Fruit fly (Drosophila melanogaster) whole organism, embryonic: ENCODE measurements around the gene CG9961.

ENCODE experiments used
- Atf6 ChIP-seq: fragments of 200-800 bp; sonication (Bioruptor generic); IDR thresholded peaks from 2 replicates; pipeline ENCODE4 v1.3.6; 2022; ENCODE audit warnings: missing biosample characterization, missing genetic modification characterization
- Bdp1 ChIP-seq: fragments of 200-800 bp; sonication (Bioruptor generic); optimal IDR thresholded peaks from 3 replicates; lab custom pipeline; 2016; ENCODE audit warnings: missing biosample characterization, missing genetic modification characterization
- CG10147 ChIP-seq: fragments of 200-800 bp; sonication (Bioruptor generic); optimal IDR thresholded peaks from 2 replicates; lab custom pipeline; 2019; ENCODE audit warnings: missing biosample characterization, mild to moderate bottlenecking, missing genetic modification characterization, moderate library complexity
- CG10274 ChIP-seq: fragments of 200-800 bp; sonication (Bioruptor generic); optimal IDR thresholded peaks from 3 replicates; lab custom pipeline; 2017; ENCODE audit warnings: missing biosample characterization, mild to moderate bottlenecking, missing genetic modification characterization
- CG11696 ChIP-seq: fragments of 200-800 bp; sonication (Bioruptor generic); IDR thresholded peaks from 2 replicates; pipeline ENCODE4 v1.3.6; 2022; ENCODE audit warnings: missing biosample characterization, missing genetic modification characterization
- CG11723 ChIP-seq: fragments of 200-800 bp; sonication (Bioruptor generic); optimal IDR thresholded peaks from 2 replicates; lab custom pipeline; 2017; ENCODE audit warnings: missing biosample characterization, mild to moderate bottlenecking, missing genetic modification characterization
- CG12155 ChIP-seq: fragments of 200-800 bp; sonication (Bioruptor generic); optimal IDR thresholded peaks from 3 replicates; lab custom pipeline; 2016; ENCODE audit warnings: missing biosample characterization, missing genetic modification characterization
- CG12391 ChIP-seq: fragments of 200-800 bp; sonication (Bioruptor generic); optimal IDR thresholded peaks from 3 replicates; lab custom pipeline; 2018; ENCODE audit warnings: missing biosample characterization, mild to moderate bottlenecking, missing genetic modification characterization, moderate library complexity
- CG13894 ChIP-seq: fragments of 200-800 bp; sonication (Bioruptor generic); optimal IDR thresholded peaks from 3 replicates; lab custom pipeline; 2018; ENCODE audit warnings: missing biosample characterization, mild to moderate bottlenecking, missing genetic modification characterization, moderate library complexity
- CG14441 ChIP-seq: fragments of 200-800 bp; sonication (Bioruptor generic); IDR thresholded peaks from 2 replicates; pipeline ENCODE4 v1.3.6; 2022; ENCODE audit warnings: missing biosample characterization, missing genetic modification characterization
- CG14965 ChIP-seq: fragments of 200-800 bp; sonication (Bioruptor generic); optimal IDR thresholded peaks from 2 replicates; lab custom pipeline; 2016; ENCODE audit warnings: missing biosample characterization, missing genetic modification characterization, borderline replicate concordance
- CG1603 ChIP-seq: fragments of 200-800 bp; sonication (Bioruptor generic); optimal IDR thresholded peaks from 2 replicates; lab custom pipeline; 2019; ENCODE audit warnings: missing biosample characterization, mild to moderate bottlenecking, missing genetic modification characterization, moderate library complexity
- CG17328 ChIP-seq: fragments of 200-800 bp; sonication (Bioruptor generic); IDR thresholded peaks from 2 replicates; pipeline ENCODE4 v1.3.6; 2022; ENCODE audit warnings: missing biosample characterization, missing genetic modification characterization
- CG1832 ChIP-seq: fragments of 200-800 bp; sonication (Bioruptor generic); optimal IDR thresholded peaks from 2 replicates; lab custom pipeline; 2017; ENCODE audit warnings: missing biosample characterization, mild to moderate bottlenecking, missing genetic modification characterization, inconsistent platforms
- CG18619 ChIP-seq: fragments of 200-800 bp; sonication (Bioruptor generic); optimal IDR thresholded peaks from 3 replicates; lab custom pipeline; 2017; ENCODE audit warnings: missing biosample characterization, mild to moderate bottlenecking, missing genetic modification characterization
- CG18764 ChIP-seq: fragments of 200-800 bp; sonication (Bioruptor generic); optimal IDR thresholded peaks from 3 replicates; lab custom pipeline; 2016; ENCODE audit warnings: missing biosample characterization, missing genetic modification characterization
- CG2875 ChIP-seq: fragments of 200-800 bp; sonication (Bioruptor generic); optimal IDR thresholded peaks from 2 replicates; lab custom pipeline; 2017; ENCODE audit warnings: missing biosample characterization, mild to moderate bottlenecking, missing genetic modification characterization, missing genetic modification reagents
- CG30020 ChIP-seq: fragments of 200-800 bp; optimal IDR thresholded peaks from 2 replicates; lab custom pipeline; 2019; ENCODE audit warnings: missing biosample characterization, mild to moderate bottlenecking, missing genetic modification characterization, moderate library complexity
- CG32767 ChIP-seq: fragments of 200-800 bp; sonication (Bioruptor generic); IDR thresholded peaks from 2 replicates; pipeline ENCODE4 v1.3.6; 2022; ENCODE audit warnings: missing biosample characterization, missing genetic modification characterization
- CG3847 ChIP-seq: fragments of 200-800 bp; sonication (Bioruptor generic); IDR thresholded peaks from 2 replicates; pipeline ENCODE4 v1.3.6; 2022; ENCODE audit warnings: missing biosample characterization, missing genetic modification characterization
- CG4360 ChIP-seq: fragments of 200-800 bp; sonication (Bioruptor generic); IDR thresholded peaks from 2 replicates; pipeline ENCODE4 v1.3.6; 2022; ENCODE audit warnings: missing biosample characterization, missing genetic modification characterization
- CG4617 ChIP-seq: fragments of 200-800 bp; sonication (Bioruptor generic); optimal IDR thresholded peaks from 3 replicates; lab custom pipeline; 2016; ENCODE audit warnings: missing biosample characterization, missing genetic modification characterization, borderline replicate concordance
- CG9215 ChIP-seq: fragments of 200-800 bp; sonication (Bioruptor generic); IDR thresholded peaks from 2 replicates; pipeline ENCODE4 v1.3.6; 2022; ENCODE audit warnings: missing biosample characterization, missing genetic modification characterization
- CG9727 ChIP-seq: fragments of 200-800 bp; sonication (Bioruptor generic); optimal IDR thresholded peaks from 3 replicates; lab custom pipeline; 2017; ENCODE audit warnings: missing biosample characterization, mild to moderate bottlenecking, missing genetic modification characterization
- Elba2 ChIP-seq: fragments of 200-800 bp; sonication (Bioruptor generic); optimal IDR thresholded peaks from 3 replicates; lab custom pipeline; 2016; ENCODE audit warnings: missing biosample characterization, missing genetic modification characterization
- HHEX ChIP-seq: fragments of 200-800 bp; sonication (Bioruptor generic); optimal IDR thresholded peaks from 3 replicates; lab custom pipeline; 2017; ENCODE audit warnings: missing biosample characterization, mild to moderate bottlenecking, missing genetic modification characterization, missing genetic modification reagents
- HLH54F ChIP-seq: fragments of 200-800 bp; sonication (Bioruptor generic); optimal IDR thresholded peaks from 3 replicates; lab custom pipeline; 2016; ENCODE audit warnings: missing biosample characterization, missing genetic modification characterization
- HmgD ChIP-seq: fragments of 200-800 bp; sonication (Bioruptor generic); optimal IDR thresholded peaks from 3 replicates; lab custom pipeline; 2016; ENCODE audit warnings: missing biosample characterization, missing genetic modification characterization
- MBD-R2 ChIP-seq: fragments of 200-800 bp; sonication (Bioruptor generic); IDR thresholded peaks from 2 replicates; pipeline ENCODE4 v1.3.6; 2022; ENCODE audit warnings: missing biosample characterization, missing genetic modification characterization
- Meics ChIP-seq: fragments of 200-800 bp; sonication (Bioruptor generic); optimal IDR thresholded peaks from 2 replicates; lab custom pipeline; 2017; ENCODE audit warnings: missing biosample characterization, mild to moderate bottlenecking, missing genetic modification characterization
- NK7.1 ChIP-seq: fragments of 200-800 bp; sonication (Bioruptor generic); optimal IDR thresholded peaks from 3 replicates; lab custom pipeline; 2016; ENCODE audit warnings: missing biosample characterization, missing genetic modification characterization
- Optix ChIP-seq: fragments of 200-800 bp; sonication (Bioruptor generic); IDR thresholded peaks from 3 replicates; pipeline ENCODE4 v1.3.6; 2022; ENCODE audit warnings: missing biosample characterization, missing genetic modification characterization
- PHDP ChIP-seq: fragments of 200-800 bp; sonication (Bioruptor generic); optimal IDR thresholded peaks from 3 replicates; lab custom pipeline; 2018; ENCODE audit warnings: missing biosample characterization, mild to moderate bottlenecking, missing genetic modification characterization, moderate library complexity
- Ptx1 ChIP-seq: fragments of 200-800 bp; sonication (Bioruptor generic); IDR thresholded peaks from 2 replicates; pipeline ENCODE4 v1.3.6; 2022; ENCODE audit warnings: missing biosample characterization, missing genetic modification characterization
- Side ChIP-seq: fragments of 200-800 bp; sonication (Bioruptor generic); optimal IDR thresholded peaks from 2 replicates; lab custom pipeline; 2016; ENCODE audit warnings: missing biosample characterization, missing genetic modification characterization
- Vsx1 ChIP-seq: fragments of 200-800 bp; sonication (Bioruptor generic); optimal IDR thresholded peaks from 2 replicates; lab custom pipeline; 2017; ENCODE audit warnings: missing biosample characterization, mild to moderate bottlenecking, missing genetic modification characterization, missing genetic modification reagents
- YL-1 ChIP-seq: fragments of 200-800 bp; sonication (Bioruptor generic); optimal IDR thresholded peaks from 3 replicates; lab custom pipeline; 2017; ENCODE audit warnings: missing biosample characterization, mild to moderate bottlenecking, missing genetic modification characterization
- bab2 ChIP-seq: fragments of 200-800 bp; sonication (Bioruptor generic); optimal IDR thresholded peaks from 2 replicates; lab custom pipeline; 2016; ENCODE audit warnings: missing biosample characterization, missing genetic modification characterization
- br ChIP-seq: fragments of >200 bp; optimal IDR thresholded peaks from 2 replicates; lab custom pipeline; 2017
- lab ChIP-seq: fragments of 200-800 bp; sonication (Bioruptor generic); optimal IDR thresholded peaks from 3 replicates; lab custom pipeline; 2017; ENCODE audit warnings: missing biosample characterization, missing genetic modification characterization, mild to moderate bottlenecking, moderate library complexity, missing genetic modification reagents
- lbe ChIP-seq: fragments of 200-800 bp; sonication (Bioruptor generic); optimal IDR thresholded peaks from 2 replicates; lab custom pipeline; 2016; ENCODE audit warnings: missing biosample characterization, mild to moderate bottlenecking, missing genetic modification characterization
- luna ChIP-seq: fragments of 200-800 bp; sonication (Bioruptor generic); optimal IDR thresholded peaks from 2 replicates; lab custom pipeline; 2016; ENCODE audit warnings: missing biosample characterization, missing genetic modification characterization
- pros ChIP-seq: fragments of 200-800 bp; sonication (Bioruptor generic); optimal IDR thresholded peaks from 3 replicates; lab custom pipeline; 2019; ENCODE audit warnings: missing biosample characterization, mild to moderate bottlenecking, missing genetic modification characterization, moderate library complexity
- rib ChIP-seq: fragments of 200-800 bp; sonication (Bioruptor generic); IDR thresholded peaks from 2 replicates; pipeline ENCODE4 v1.3.6; 2022; ENCODE audit warnings: missing biosample characterization, missing genetic modification characterization
- salm ChIP-seq: fragments of 200-800 bp; sonication (Bioruptor generic); optimal IDR thresholded peaks from 2 replicates; lab custom pipeline; 2018; ENCODE audit warnings: missing biosample characterization, mild to moderate bottlenecking, missing genetic modification characterization
- ssp ChIP-seq: fragments of 200-800 bp; sonication (Bioruptor generic); IDR thresholded peaks from 2 replicates; pipeline ENCODE4 v1.3.6; 2022; ENCODE audit warnings: missing biosample characterization, missing genetic modification characterization
- tll ChIP-seq, 2 experiments: fragments of 200-800 bp in 1 of 2; fragments of >200 bp in 1 of 2; sonication (Bioruptor generic) in 1 of 2; optimal IDR thresholded peaks; 2 replicates each; lab custom pipeline; 2017 to 2019; ENCODE audit warnings: missing biosample characterization in 2 of 2, missing genetic modification characterization in 2 of 2, mild to moderate bottlenecking in 1 of 2, moderate library complexity in 1 of 2
- unpg ChIP-seq: fragments of 200-800 bp; sonication (Bioruptor generic); optimal IDR thresholded peaks from 3 replicates; lab custom pipeline; 2018; ENCODE audit warnings: missing biosample characterization, mild to moderate bottlenecking, missing genetic modification characterization, moderate library complexity
- vnd ChIP-seq: fragments of 200-800 bp; sonication (Bioruptor generic); IDR thresholded peaks from 3 replicates; pipeline ENCODE4 v1.3.6; 2022; ENCODE audit warnings: missing biosample characterization, missing genetic modification characterization; ENCODE audit not compliant: partially characterized antibody
- wor ChIP-seq: fragments of 200-800 bp; sonication (Bioruptor generic); IDR thresholded peaks from 2 replicates; pipeline ENCODE4 v1.3.6; 2022; ENCODE audit warnings: missing biosample characterization, missing genetic modification characterization

The CG9961 gene

dm6 chr2L:2750337-2751084, 5.8 kb upstream of the CG9961 start (continued):
- TF ChIP-seq CG10274 (GFP tag; lab: Kevin White, UChicago) (peak; percentile 99), unpg (GFP tag; lab: Kevin White, UChicago) (peak; percentile 78), Vsx1 (GFP tag; lab: Kevin White, UChicago) (peak; percentile 58), tll (GFP tag; optimal IDR thresholded peaks at IDR 0.05; lab: Kevin White, UChicago) (peak in 1 of 2 experiments; percentile 1), CG3847 (no peak), HmgD (peak; percentile 52), CG12391 (peak; percentile 82), bab2 (peak; percentile 82), CG12155 (GFP tag; lab: Kevin White, UChicago) (peak; percentile 74), lab (GFP tag; lab: Kevin White, UChicago) (peak; percentile 95), HLH54F (GFP tag; lab: Kevin White, UChicago) (peak; percentile 75), Ptx1 (no peak), CG30020 (tag; lab: Kevin White, UChicago) (peak; percentile 4), CG9727 (peak; percentile 81), CG32767 (GFP tag; lab: Robert Waterston, UW) (no peak), Side (GFP tag; lab: Kevin White, UChicago) (peak; percentile 85), CG9215 (GFP tag; lab: Robert Waterston, UW) (no peak), CG13894 (tag; lab: Kevin White, UChicago) (peak; percentile 93), CG14441 (no peak), rib (GFP tag; lab: Robert Waterston, UW) (no peak), CG18619 (GFP tag; lab: Kevin White, UChicago) (peak; percentile 76), YL-1 (GFP tag; lab: Kevin White, UChicago) (peak; percentile 51), br (no peak), wor (no peak), luna (GFP tag; lab: Kevin White, UChicago) (peak; percentile 81), CG17328 (no peak), Atf6 (no peak), Elba2 (GFP tag; lab: Kevin White, UChicago) (no peak), ssp (no peak), HHEX (GFP tag; lab: Kevin White, UChicago) (peak; percentile 86), CG4617 (peak; percentile 8), CG1603 (tag; lab: Kevin White, UChicago) (peak; percentile 75), CG18764 (GFP tag; lab: Kevin White, UChicago) (peak; percentile 67), NK7.1 (GFP tag; lab: Kevin White, UChicago) (peak; percentile 73), Meics (GFP tag; lab: Kevin White, UChicago) (peak; percentile 88), pros (peak; percentile 31), CG11723 (GFP tag; lab: Kevin White, UChicago) (peak; percentile 13), PHDP (peak; percentile 80), vnd (GFP tag; lab: Robert Waterston, UW) (no peak), CG11696 (no peak), CG2875 (peak; percentile 56), MBD-R2 (no peak), Bdp1 (GFP tag; lab: Kevin White, UChicago) (peak; percentile 53), CG14965 (GFP tag; lab: Kevin White, UChicago) (peak; percentile 61), Optix (GFP tag; lab: Robert Waterston, UW) (no peak), lbe (GFP tag; lab: Kevin White, UChicago) (no peak), CG4360 (no peak), CG10147 (peak; percentile 80), CG1832 (GFP tag; lab: Kevin White, UChicago) (no peak), salm (peak; percentile 47)
